Fruit fly (Drosophila melanogaster): ENCODE data around the gene DNAlig3.

DNAlig3 gene

dm6 chr3R:12401672-12402296, at the start of gene DNAlig3 (continued):
- TF ChIP-seq chinmo (GFP tag; IDR thresholded peaks at IDR 0.05; ENCODE audit: partially characterized antibody) (0 out of 4 replicates have a peak, but pooled peaks have one; percentile 27), CG11695 (GFP tag; IDR thresholded peaks at IDR 0.05) (no peak), CG33213 (GFP tag; optimal IDR thresholded peaks at IDR 0.05) (no peak), Med (GFP tag) (peak; percentile 42), CG6854 (GFP tag; optimal IDR thresholded peaks at IDR 0.05) (no peak), Gsc (GFP tag; IDR thresholded peaks at IDR 0.05) (no peak), CG9876 (GFP tag; optimal IDR thresholded peaks at IDR 0.05) (no peak), luna (GFP tag; optimal IDR thresholded peaks at IDR 0.05) (no peak), hkb (optimal IDR thresholded peaks at IDR 0.05) (no peak), hkb (GFP tag; IDR thresholded peaks at IDR 0.05) (no peak), Bgb (GFP tag; IDR thresholded peaks at IDR 0.05; ENCODE audit: partially characterized antibody) (peak; percentile 33; the same call in 1 of the 2 replicates), knrl (GFP tag; IDR thresholded peaks at IDR 0.05; ENCODE audit: partially characterized antibody) (0 out of 3 replicates have a peak, but pooled peaks have one; percentile 28), E2f2 (GFP tag; IDR thresholded peaks at IDR 0.05) (peak; percentile 89), CG10321 (GFP tag; IDR thresholded peaks at IDR 0.05) (no peak), CG6683 (GFP tag; optimal IDR thresholded peaks at IDR 0.05) (peak; percentile 8), stwl (tag; optimal IDR thresholded peaks at IDR 0.05) (peak; percentile 64), Sox100B (GFP tag; optimal IDR thresholded peaks at IDR 0.05) (no peak), dm (GFP tag; optimal IDR thresholded peaks at IDR 0.05) (peak; percentile 37), HmgD (GFP tag; optimal IDR thresholded peaks at IDR 0.05) (peak; percentile 8), Sry-δ (GFP tag; optimal IDR thresholded peaks at IDR 0.05) (peak; percentile 22), CG15514 (GFP tag; optimal IDR thresholded peaks at IDR 0.05) (peak; percentile 79), CG8290 (GFP tag; optimal IDR thresholded peaks at IDR 0.05) (no peak), CG8290 (tag; optimal IDR thresholded peaks at IDR 0.05) (peak in 1 of 2 experiments; percentile 40), CG30431 (GFP tag; optimal IDR thresholded peaks at IDR 0.05) (no peak), CG11456 (GFP tag; IDR thresholded peaks at IDR 0.05) (no peak), sima (GFP tag; optimal IDR thresholded peaks at IDR 0.05) (no peak), danr (GFP tag; IDR thresholded peaks at IDR 0.05) (no peak), kah (GFP tag; optimal IDR thresholded peaks at IDR 0.05) (peak; percentile 1), Kr (GFP tag; optimal IDR thresholded peaks at IDR 0.05) (no peak), tx (GFP tag; optimal IDR thresholded peaks at IDR 0.05) (no peak), CG16813 (GFP tag; IDR thresholded peaks at IDR 0.05; ENCODE audit: partially characterized antibody) (peak; percentile 45; the same call in 1 of the 3 replicates)

DNA sequence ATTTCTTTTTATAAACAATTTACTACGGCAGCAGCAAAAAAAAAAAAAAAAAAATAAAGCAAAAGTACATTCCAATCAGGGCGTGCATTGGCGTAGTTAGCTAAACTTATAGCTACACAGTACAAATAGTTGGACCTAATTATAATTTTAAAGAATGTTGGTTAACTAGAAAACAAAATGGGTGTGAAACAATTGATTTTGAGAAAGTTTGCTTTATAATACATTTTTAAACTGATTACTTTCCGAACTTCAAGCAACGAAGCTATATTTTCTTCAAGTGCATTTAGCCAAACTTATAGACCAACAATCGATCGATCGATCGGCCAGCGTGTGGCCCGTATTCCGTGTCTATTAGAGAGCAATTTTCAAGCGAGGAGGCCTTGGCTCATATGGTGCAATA, 49.7 kb upstream of the DNAlig3 start:
- no peak for TF ChIP-seq CG7372 (GFP tag; IDR thresholded peaks at IDR 0.05)
- TF ChIP-seq CG16813 (GFP tag; IDR thresholded peaks at IDR 0.05; ENCODE audit: partially characterized antibody) = no peak
- no peak for TF ChIP-seq Abd-B (GFP tag; optimal IDR thresholded peaks at IDR 0.05)
- no peak for TF ChIP-seq sqz (GFP tag; optimal IDR thresholded peaks at IDR 0.05)
- no peak for TF ChIP-seq jing (GFP tag; optimal IDR thresholded peaks at IDR 0.05)
- TF ChIP-seq Atf6 (GFP tag; IDR thresholded peaks at IDR 0.05) = peak; percentile 39; the same call in 1 of the 2 replicates
- TF ChIP-seq kni (GFP tag; optimal IDR thresholded peaks at IDR 0.05) = no peak
- no peak for TF ChIP-seq CG9876 (GFP tag; optimal IDR thresholded peaks at IDR 0.05)
- TF ChIP-seq pum (GFP tag; optimal IDR thresholded peaks at IDR 0.05) = peak; percentile 17
- no peak for TF ChIP-seq CG12299 (tag; optimal IDR thresholded peaks at IDR 0.05)
- peak; percentile 49 for TF ChIP-seq Ets65A (GFP tag)
- peak; percentile 48 for TF ChIP-seq onecut (GFP tag; IDR thresholded peaks at IDR 0.05)
- TF ChIP-seq CG10462 (GFP tag; optimal IDR thresholded peaks at IDR 0.05) = no peak
- TF ChIP-seq Spps (tag; optimal IDR thresholded peaks at IDR 0.05) = no peak
- no peak for TF ChIP-seq en (GFP tag; optimal IDR thresholded peaks at IDR 0.05)
- TF ChIP-seq dysf (GFP tag; IDR thresholded peaks at IDR 0.05) = peak; percentile 65
- peak; percentile 13; the same call in 1 of the 2 replicates for TF ChIP-seq E2f2 (GFP tag; IDR thresholded peaks at IDR 0.05)
- no peak for TF ChIP-seq emc (GFP tag; optimal IDR thresholded peaks at IDR 0.05)
- TF ChIP-seq Dip3 (GFP tag; optimal IDR thresholded peaks at IDR 0.05) = no peak
- no peak for TF ChIP-seq CG3163 (GFP tag; optimal IDR thresholded peaks at IDR 0.05)
- TF ChIP-seq CG3995 (GFP tag; optimal IDR thresholded peaks at IDR 0.05) = no peak
- TF ChIP-seq CHES-1-like (GFP tag; optimal IDR thresholded peaks at IDR 0.05) = no peak
- no peak for TF ChIP-seq nom (GFP tag; optimal IDR thresholded peaks at IDR 0.05)
- TF ChIP-seq toy (GFP tag; IDR thresholded peaks at IDR 0.05) = no peak

Measured in whole organism, embryonic.